Fruit fly (Drosophila melanogaster) Kc167 (cell line): ENCODE data around the gene Atg5.

Experiments used
- Myc ChIP-seq: fragments of >200 bp; optimal IDR thresholded peaks from 2 replicates; lab custom pipeline; 2017; ENCODE audit warnings: missing external identifiers
- Sin3A ChIP-seq: fragments of >200 bp; optimal IDR thresholded peaks from 2 replicates; lab custom pipeline; 2018; ENCODE audit warnings: missing external identifiers
- h ChIP-seq: fragments of >200 bp; optimal IDR thresholded peaks from 3 replicates; lab custom pipeline; 2018; ENCODE audit warnings: missing external identifiers
- insv ChIP-seq: fragments of >200 bp; optimal IDR thresholded peaks from 3 replicates; lab custom pipeline; 2018; ENCODE audit warnings: missing external identifiers
- psq ChIP-seq: fragments of >200 bp; optimal IDR thresholded peaks from 2 replicates; lab custom pipeline; 2017; ENCODE audit warnings: missing external identifiers
- ttk ChIP-seq: sonication (Bioruptor generic); optimal IDR thresholded peaks from 2 replicates; lab custom pipeline; 2017; ENCODE audit warnings: missing external identifiers

Gene Atg5

dm6 chrX:7295973-7296372, 27.6 kb downstream of the Atg5 start:
- no peak for TF ChIP-seq insv
- no peak for TF ChIP-seq h
- TF ChIP-seq Myc (lab: Kevin White, UChicago) = no peak
- no peak for TF ChIP-seq Sin3A
- TF ChIP-seq psq (lab: Kevin White, UChicago) = no peak
- TF ChIP-seq ttk = no peak

dm6 chrX:7293874-7294559, 29.6 kb downstream of the Atg5 start:
- TF ChIP-seq ttk = no peak
- no peak for TF ChIP-seq insv
- no peak for TF ChIP-seq Myc (lab: Kevin White, UChicago)
- TF ChIP-seq psq (lab: Kevin White, UChicago) = no peak
- no peak for TF ChIP-seq h
- no peak for TF ChIP-seq Sin3A

dm6 chrX:7293133-7293873, 30.3 kb downstream of the Atg5 start:
- TF ChIP-seq ttk = no peak
- TF ChIP-seq Sin3A = no peak
- TF ChIP-seq Myc (lab: Kevin White, UChicago) = no peak
- TF ChIP-seq psq (lab: Kevin White, UChicago) = no peak
- no peak for TF ChIP-seq insv
- no peak for TF ChIP-seq h

dm6 chrX:7291850-7292499, 31.6 kb downstream of the Atg5 start:
- no peak for TF ChIP-seq ttk
- no peak for TF ChIP-seq h
- no peak for TF ChIP-seq psq (lab: Kevin White, UChicago)
- TF ChIP-seq Sin3A = no peak
- no peak for TF ChIP-seq insv
- TF ChIP-seq Myc (lab: Kevin White, UChicago) = no peak

- TF ChIP-seq psq (lab: Kevin White, UChicago) (no peak), Sin3A (no peak), ttk (no peak), h (no peak), insv (no peak), Myc (lab: Kevin White, UChicago) (no peak)
These were observed 32.6 kb downstream of the Atg5 start, which contains the start of gene unc-119 for dm6 chrX:7290811-7291515. TSS of gene unc-119 (minus strand) at chrX:7291298.

- TF ChIP-seq insv = no peak
- TF ChIP-seq psq (lab: Kevin White, UChicago) = no peak
- no peak for TF ChIP-seq Myc (lab: Kevin White, UChicago)
- no peak for TF ChIP-seq h
- TF ChIP-seq ttk = no peak
- TF ChIP-seq Sin3A = no peak
These were observed 37.3 kb downstream of the Atg5 start, which contains the start of gene CG2059 for dm6 chrX:7285995-7286985. TSS of gene CG2059 (plus strand) at chrX:7286358.

- TF ChIP-seq Myc (lab: Kevin White, UChicago) = no peak
- no peak for TF ChIP-seq psq (lab: Kevin White, UChicago)
- no peak for TF ChIP-seq Sin3A
- TF ChIP-seq h = no peak
- TF ChIP-seq insv = no peak
- no peak for TF ChIP-seq ttk
These were observed 38.2 kb downstream of the Atg5 start for dm6 chrX:7285410-7285809.

- TF ChIP-seq h = no peak
- no peak for TF ChIP-seq ttk
- TF ChIP-seq Myc (lab: Kevin White, UChicago) = no peak
- no peak for TF ChIP-seq psq (lab: Kevin White, UChicago)
- no peak for TF ChIP-seq Sin3A
- TF ChIP-seq insv = no peak
These were observed 38.6 kb downstream of the Atg5 start for dm6 chrX:7284964-7285363.

dm6 chrX:7277038-7277437, 46.5 kb downstream of the Atg5 start:
- TF ChIP-seq ttk (no peak), insv (no peak), Sin3A (no peak)

- TF ChIP-seq Myc (lab: Kevin White, UChicago) (no peak), Sin3A (no peak), psq (lab: Kevin White, UChicago) (no peak), insv (no peak), h (no peak), ttk (no peak)
These were observed 52.1 kb downstream of the Atg5 start for dm6 chrX:7271376-7272015.

dm6 chrX:7266604-7267003, 57.0 kb downstream of the Atg5 start, which contains the start of gene CG1958:
TSS of gene CG1958 (plus strand) at chrX:7266904.
- TF ChIP-seq Sin3A = no peak
- no peak for TF ChIP-seq psq (lab: Kevin White, UChicago)
- TF ChIP-seq ttk = no peak
